Fruit fly (Drosophila melanogaster) whole organism, embryonic: Measurements from ENCODE around the gene CG2059.

ENCODE experiments used
- Asciz ChIP-seq: fragments of 200-800 bp; sonication (Bioruptor generic); optimal IDR thresholded peaks from 2 replicates; lab custom pipeline; 2017; ENCODE audit warnings: missing biosample characterization, mild to moderate bottlenecking, missing genetic modification characterization, missing genetic modification reagents
- Atf-2 ChIP-seq: fragments of 200-800 bp; sonication (Bioruptor generic); optimal IDR thresholded peaks from 2 replicates; lab custom pipeline; 2016; ENCODE audit warnings: missing biosample characterization, missing genetic modification characterization
- CG10959 ChIP-seq: fragments of 200-800 bp; sonication (Bioruptor generic); IDR thresholded peaks from 2 replicates; pipeline ENCODE4 v1.3.6; 2022; ENCODE audit warnings: missing biosample characterization, missing genetic modification characterization
- CG11723 ChIP-seq: fragments of 200-800 bp; sonication (Bioruptor generic); optimal IDR thresholded peaks from 2 replicates; lab custom pipeline; 2017; ENCODE audit warnings: missing biosample characterization, mild to moderate bottlenecking, missing genetic modification characterization
- CG1603 ChIP-seq: fragments of 200-800 bp; sonication (Bioruptor generic); optimal IDR thresholded peaks from 2 replicates; lab custom pipeline; 2019; ENCODE audit warnings: missing biosample characterization, mild to moderate bottlenecking, missing genetic modification characterization, moderate library complexity
- CG17359 ChIP-seq: fragments of 200-800 bp; sonication (Bioruptor generic); optimal IDR thresholded peaks from 3 replicates; lab custom pipeline; 2018; ENCODE audit warnings: missing biosample characterization, mild to moderate bottlenecking, missing genetic modification characterization, moderate library complexity
- CG18011 ChIP-seq: fragments of 200-800 bp; sonication (Bioruptor generic); optimal IDR thresholded peaks from 2 replicates; lab custom pipeline; 2017; ENCODE audit warnings: missing biosample characterization, missing genetic modification characterization, mild to moderate bottlenecking, moderate library complexity, missing genotype
- CG18262 ChIP-seq: fragments of 200-800 bp; optimal IDR thresholded peaks from 3 replicates; lab custom pipeline; 2019; ENCODE audit warnings: missing biosample characterization, mild to moderate bottlenecking, missing genetic modification characterization, moderate library complexity
- CG32767 ChIP-seq: fragments of 200-800 bp; sonication (Bioruptor generic); IDR thresholded peaks from 2 replicates; pipeline ENCODE4 v1.3.6; 2022; ENCODE audit warnings: missing biosample characterization, missing genetic modification characterization
- CG3838 ChIP-seq: fragments of 200-800 bp; sonication (Bioruptor generic); optimal IDR thresholded peaks from 3 replicates; lab custom pipeline; 2016; ENCODE audit warnings: missing biosample characterization, missing genetic modification characterization
- CG4707 ChIP-seq: fragments of 200-800 bp; sonication (Bioruptor generic); optimal IDR thresholded peaks from 2 replicates; lab custom pipeline; 2018; ENCODE audit warnings: missing biosample characterization, mild to moderate bottlenecking, missing genetic modification characterization, moderate library complexity
- CG6765 ChIP-seq: fragments of 200-800 bp; sonication (Bioruptor generic); optimal IDR thresholded peaks from 3 replicates; lab custom pipeline; 2017; ENCODE audit warnings: missing biosample characterization, mild to moderate bottlenecking, missing genetic modification characterization
- CHES-1-like ChIP-seq: fragments of 200-800 bp; sonication (Bioruptor generic); optimal IDR thresholded peaks from 2 replicates; lab custom pipeline; 2016; ENCODE audit warnings: missing biosample characterization, missing genetic modification characterization
- Chrac-16 ChIP-seq: fragments of 200-800 bp; sonication (Bioruptor generic); optimal IDR thresholded peaks from 3 replicates; lab custom pipeline; 2016; ENCODE audit warnings: missing biosample characterization, missing genetic modification characterization
- CkIIα-i1 ChIP-seq: fragments of 200-800 bp; sonication (Bioruptor generic); IDR thresholded peaks from 2 replicates; pipeline ENCODE4 v1.3.6; 2022; ENCODE audit warnings: missing biosample characterization, missing genetic modification characterization
- E2f2 ChIP-seq: fragments of 200-800 bp; sonication (Bioruptor generic); IDR thresholded peaks from 2 replicates; pipeline ENCODE4 v1.3.6; 2022; ENCODE audit warnings: missing biosample characterization, missing genetic modification characterization
- Eip74EF ChIP-seq, 2 experiments: fragments of 200-800 bp in 1 of 2; fragments of >200 bp in 1 of 2; sonication (Bioruptor generic) in 1 of 2; optimal IDR thresholded peaks; 2 replicates each; lab custom pipeline; 2017 to 2019; ENCODE audit warnings: missing biosample characterization in 2 of 2, missing genetic modification characterization in 2 of 2, mild to moderate bottlenecking in 1 of 2, moderate library complexity in 1 of 2
- Ets97D ChIP-seq: fragments of 200-800 bp; sonication (Bioruptor generic); optimal IDR thresholded peaks from 3 replicates; lab custom pipeline; 2016; ENCODE audit warnings: missing biosample characterization, missing genetic modification characterization
- Fer2 ChIP-seq: fragments of 200-800 bp; sonication (Bioruptor generic); optimal IDR thresholded peaks from 2 replicates; lab custom pipeline; 2018; ENCODE audit warnings: missing biosample characterization, mild to moderate bottlenecking, missing genetic modification characterization, moderate library complexity
- Gug ChIP-seq: fragments of 200-800 bp; sonication (Bioruptor generic); IDR thresholded peaks from 4 replicates; pipeline ENCODE4 v1.3.6; 2022; ENCODE audit warnings: missing biosample characterization, missing genetic modification characterization
- Hey ChIP-seq: fragments of 200-800 bp; sonication (Bioruptor generic); optimal IDR thresholded peaks from 3 replicates; lab custom pipeline; 2018; ENCODE audit warnings: missing biosample characterization, mild to moderate bottlenecking, missing genetic modification characterization
- Lhr ChIP-seq: fragments of 200-800 bp; sonication (Bioruptor generic); optimal IDR thresholded peaks from 3 replicates; lab custom pipeline; 2017; ENCODE audit warnings: mild to moderate bottlenecking, missing biosample characterization, missing genetic modification reagents, missing genetic modification characterization
- Max ChIP-seq: fragments of 200-800 bp; sonication (Bioruptor generic); optimal IDR thresholded peaks from 2 replicates; lab custom pipeline; 2016; ENCODE audit warnings: missing biosample characterization, mild to moderate bottlenecking, missing genetic modification characterization
- NC2β ChIP-seq: fragments of 200-800 bp; sonication (Bioruptor generic); optimal IDR thresholded peaks from 2 replicates; lab custom pipeline; 2016; ENCODE audit warnings: missing biosample characterization, missing genetic modification characterization
- Stat92E ChIP-seq, 3 experiments: fragments of >200 bp in 2 of 3; fragments of 200-800 bp in 1 of 3; sonication (Bioruptor generic) in 1 of 3; optimal IDR thresholded peaks; 2 replicates each; lab custom pipeline; 2017 to 2019; ENCODE audit warnings: missing biosample characterization in 3 of 3, missing genetic modification characterization in 3 of 3, mild to moderate bottlenecking in 1 of 3, moderate library complexity in 1 of 3
- TFAM ChIP-seq: fragments of 200-800 bp; sonication (Bioruptor generic); optimal IDR thresholded peaks from 2 replicates; lab custom pipeline; 2017; ENCODE audit warnings: missing biosample characterization, missing genetic modification characterization, inconsistent platforms
- Trl ChIP-seq, 3 experiments: fragments of >200 bp in 2 of 3; fragments of 200-800 bp in 1 of 3; sonication (Bioruptor generic) in 1 of 3; optimal IDR thresholded peaks; 2 replicates in 1 of 3; 3 replicates in 2 of 3; lab custom pipeline; 2016 to 2017; ENCODE audit warnings: missing biosample characterization in 1 of 3, missing genetic modification characterization in 1 of 3
- Xbp1 ChIP-seq: fragments of 200-800 bp; sonication (Bioruptor generic); optimal IDR thresholded peaks from 3 replicates; lab custom pipeline; 2016; ENCODE audit warnings: missing biosample characterization, mild to moderate bottlenecking, missing genetic modification characterization
- bbx ChIP-seq: fragments of 200-800 bp; sonication (Bioruptor generic); IDR thresholded peaks from 2 replicates; pipeline ENCODE4 v1.3.6; 2022; ENCODE audit warnings: missing biosample characterization, missing genetic modification characterization; ENCODE audit not compliant: partially characterized antibody
- cas ChIP-seq: fragments of 200-800 bp; sonication (Bioruptor generic); IDR thresholded peaks from 2 replicates; pipeline ENCODE4 v1.3.6; 2022; ENCODE audit warnings: missing biosample characterization, missing genetic modification characterization
- caup ChIP-seq: fragments of 200-800 bp; sonication (Bioruptor generic); optimal IDR thresholded peaks from 3 replicates; lab custom pipeline; 2017; ENCODE audit warnings: missing biosample characterization, mild to moderate bottlenecking, missing genetic modification characterization, moderate library complexity; ENCODE audit not compliant: severe bottlenecking
- fd96Cb ChIP-seq: fragments of 200-800 bp; sonication (Bioruptor generic); optimal IDR thresholded peaks from 2 replicates; lab custom pipeline; 2018; ENCODE audit warnings: missing biosample characterization, mild to moderate bottlenecking, missing genetic modification characterization, moderate library complexity
- ftz-f1 ChIP-seq: fragments of 200-800 bp; sonication (Bioruptor generic); optimal IDR thresholded peaks from 2 replicates; lab custom pipeline; 2016; ENCODE audit warnings: missing biosample characterization, missing genetic modification characterization
- ham ChIP-seq: fragments of 200-800 bp; sonication (Bioruptor generic); IDR thresholded peaks from 2 replicates; pipeline ENCODE4 v1.3.6; 2022; ENCODE audit warnings: missing biosample characterization, missing genetic modification characterization
- jigr1 ChIP-seq: fragments of 200-800 bp; sonication (Bioruptor generic); IDR thresholded peaks from 3 replicates; pipeline ENCODE4 v1.3.6; 2022; ENCODE audit warnings: missing biosample characterization, missing genetic modification characterization
- mirr ChIP-seq: fragments of 200-800 bp; sonication (Bioruptor generic); optimal IDR thresholded peaks from 3 replicates; lab custom pipeline; 2018; ENCODE audit warnings: missing biosample characterization, mild to moderate bottlenecking, missing genetic modification characterization
- p53 ChIP-seq: fragments of 200-800 bp; sonication (Bioruptor generic); optimal IDR thresholded peaks from 2 replicates; lab custom pipeline; 2016; ENCODE audit warnings: missing biosample characterization, missing genetic modification characterization
- pum ChIP-seq: fragments of 200-800 bp; sonication (Bioruptor generic); optimal IDR thresholded peaks from 2 replicates; lab custom pipeline; 2016; ENCODE audit warnings: missing biosample characterization, missing genetic modification characterization
- salm ChIP-seq: fragments of 200-800 bp; sonication (Bioruptor generic); optimal IDR thresholded peaks from 2 replicates; lab custom pipeline; 2018; ENCODE audit warnings: missing biosample characterization, mild to moderate bottlenecking, missing genetic modification characterization
- sc ChIP-seq, 3 experiments: fragments of >200 bp in 2 of 3; fragments of 200-800 bp in 1 of 3; sonication (Bioruptor generic) in 1 of 3; optimal IDR thresholded peaks; 2 replicates in 2 of 3; 3 replicates in 1 of 3; lab custom pipeline; 2017; ENCODE audit warnings: mild to moderate bottlenecking in 1 of 3, missing biosample characterization in 1 of 3, missing genetic modification characterization in 1 of 3, missing genetic modification reagents in 1 of 3
- scrt ChIP-seq: fragments of 200-800 bp; sonication (Bioruptor generic); optimal IDR thresholded peaks from 2 replicates; lab custom pipeline; 2018; ENCODE audit warnings: missing biosample characterization, mild to moderate bottlenecking, missing genetic modification characterization, moderate library complexity
- seq ChIP-seq: fragments of 200-800 bp; sonication (Bioruptor generic); IDR thresholded peaks from 2 replicates; pipeline ENCODE4 v1.3.6; 2022; ENCODE audit warnings: missing biosample characterization, missing genetic modification characterization
- sisA ChIP-seq: fragments of 200-800 bp; sonication (Bioruptor generic); IDR thresholded peaks from 2 replicates; pipeline ENCODE4 v1.3.6; 2022; ENCODE audit warnings: missing biosample characterization, missing genetic modification characterization
- slbo ChIP-seq: fragments of 200-800 bp; sonication (Bioruptor generic); IDR thresholded peaks from 2 replicates; pipeline ENCODE4 v1.3.6; 2022; ENCODE audit warnings: missing biosample characterization, missing genetic modification characterization
- vfl ChIP-seq: fragments of 200-800 bp; sonication (Bioruptor generic); optimal IDR thresholded peaks from 2 replicates; lab custom pipeline; 2016; ENCODE audit warnings: missing biosample characterization, missing genetic modification characterization
- vnd ChIP-seq: fragments of 200-800 bp; sonication (Bioruptor generic); IDR thresholded peaks from 3 replicates; pipeline ENCODE4 v1.3.6; 2022; ENCODE audit warnings: missing biosample characterization, missing genetic modification characterization; ENCODE audit not compliant: partially characterized antibody

Gene CG2059

dm6 chrX:7301351-7302328, 15.5 kb downstream of the CG2059 start (continued):
- TF ChIP-seq CG4707 (no peak), CHES-1-like (GFP tag; lab: Kevin White, UChicago) (no peak), CG11723 (GFP tag; lab: Kevin White, UChicago) (peak; percentile 46), vnd (no peak), CG3838 (GFP tag; lab: Kevin White, UChicago) (no peak), Asciz (GFP tag; lab: Kevin White, UChicago) (peak; percentile 74), Stat92E (GFP tag; optimal IDR thresholded peaks at IDR 0.05; lab: Kevin White, UChicago) (no peak), Max (GFP tag; lab: Kevin White, UChicago) (peak; percentile 47), Trl (optimal IDR thresholded peaks at IDR 0.05; lab: Kevin White, UChicago) (peak in 1 of 2 experiments; percentile 16), Trl (GFP tag; optimal IDR thresholded peaks at IDR 0.05; lab: Kevin White, UChicago) (no peak), Fer2 (tag; lab: Kevin White, UChicago) (no peak), mirr (GFP tag; lab: Kevin White, UChicago) (no peak), CG17359 (tag; lab: Kevin White, UChicago) (peak; percentile 48), NC2β (GFP tag; lab: Kevin White, UChicago) (peak; percentile 2), Atf-2 (GFP tag; lab: Kevin White, UChicago) (peak; percentile 20), slbo (GFP tag; lab: Robert Waterston, UW) (peak; percentile 20; the same call in 1 of the 2 replicates), fd96Cb (tag; lab: Kevin White, UChicago) (peak; percentile 60), CG1603 (tag; lab: Kevin White, UChicago) (peak; percentile 22), p53 (GFP tag; lab: Kevin White, UChicago) (no peak), E2f2 (GFP tag; lab: Robert Waterston, UW) (peak; percentile 22; the same call in 1 of the 2 replicates), Ets97D (GFP tag; lab: Kevin White, UChicago) (no peak), vfl (GFP tag; lab: Kevin White, UChicago) (no peak), Gug (GFP tag; lab: Robert Waterston, UW) (peak; percentile 39; the same call in 2 of the 4 replicates), sc (optimal IDR thresholded peaks at IDR 0.05; lab: Kevin White, UChicago) (no peak), sc (GFP tag; optimal IDR thresholded peaks at IDR 0.05; lab: Kevin White, UChicago) (peak; percentile 55), CG32767 (no peak), Chrac-16 (GFP tag; lab: Kevin White, UChicago) (peak; percentile 29), CG18011 (no peak), TFAM (GFP tag; lab: Kevin White, UChicago) (no peak), pum (peak; percentile 3), Hey (tag; lab: Kevin White, UChicago) (no peak), CG10959 (GFP tag; lab: Robert Waterston, UW) (peak; percentile 32; the same call in 1 of the 2 replicates), ftz-f1 (GFP tag; lab: Kevin White, UChicago) (no peak), scrt (GFP tag; lab: Kevin White, UChicago) (peak; percentile 1), cas (GFP tag; lab: Robert Waterston, UW) (no peak), seq (GFP tag; lab: Robert Waterston, UW) (no peak; the same call in 1 of the 2 replicates), CG6765 (GFP tag; lab: Kevin White, UChicago) (no peak), jigr1 (GFP tag; lab: Robert Waterston, UW) (no peak), Eip74EF (GFP tag; optimal IDR thresholded peaks at IDR 0.05; lab: Kevin White, UChicago) (peak in 1 of 2 experiments; percentile 59), bbx (GFP tag; lab: Robert Waterston, UW) (no peak), CkIIα-i1 (GFP tag; lab: Robert Waterston, UW) (no peak), ham (GFP tag; lab: Robert Waterston, UW) (no peak), caup (no peak), CG18262 (tag; lab: Kevin White, UChicago) (peak; percentile 90), sisA (GFP tag; lab: Robert Waterston, UW) (peak; percentile 42), salm (tag; lab: Kevin White, UChicago) (no peak), Lhr (GFP tag; lab: Kevin White, UChicago) (peak; percentile 22), Xbp1 (peak; percentile 42)
